Fruit fly (Drosophila melanogaster) whole organism, embryonic: Measurements from ENCODE around the gene Abca3.

Experiments
- Atf6 ChIP-seq: fragments of 200-800 bp; sonication (Bioruptor generic); IDR thresholded peaks from 2 replicates; pipeline ENCODE4 v1.3.6; 2022; ENCODE audit warnings: missing biosample characterization, missing genetic modification characterization
- CG10321 ChIP-seq: fragments of 200-800 bp; sonication (Bioruptor generic); IDR thresholded peaks from 2 replicates; pipeline ENCODE4 v1.3.6; 2022; ENCODE audit warnings: missing biosample characterization, missing genetic modification characterization
- CG10366 ChIP-seq: fragments of 200-800 bp; sonication (Bioruptor generic); IDR thresholded peaks from 2 replicates; pipeline ENCODE4 v1.3.6; 2022; ENCODE audit warnings: missing biosample characterization, missing genetic modification characterization
- CG10543 ChIP-seq: fragments of 200-800 bp; sonication (Bioruptor generic); optimal IDR thresholded peaks from 3 replicates; lab custom pipeline; 2017; ENCODE audit warnings: missing biosample characterization, mild to moderate bottlenecking, missing genetic modification characterization, moderate library complexity
- CG11093 ChIP-seq: fragments of 200-800 bp; sonication (Bioruptor generic); IDR thresholded peaks from 3 replicates; pipeline ENCODE4 v1.3.6; 2022; ENCODE audit warnings: missing biosample characterization, missing genetic modification characterization
- CG11723 ChIP-seq: fragments of 200-800 bp; sonication (Bioruptor generic); optimal IDR thresholded peaks from 2 replicates; lab custom pipeline; 2017; ENCODE audit warnings: missing biosample characterization, mild to moderate bottlenecking, missing genetic modification characterization
- CG12299 ChIP-seq: fragments of 200-800 bp; sonication (Bioruptor generic); optimal IDR thresholded peaks from 2 replicates; lab custom pipeline; 2018; ENCODE audit warnings: missing biosample characterization, mild to moderate bottlenecking, missing genetic modification characterization
- CG14710 ChIP-seq: fragments of 200-800 bp; sonication (Bioruptor generic); optimal IDR thresholded peaks from 3 replicates; lab custom pipeline; 2019; ENCODE audit warnings: missing biosample characterization, mild to moderate bottlenecking, missing genetic modification characterization, moderate library complexity
- CG15514 ChIP-seq: fragments of 200-800 bp; sonication (Bioruptor generic); optimal IDR thresholded peaks from 3 replicates; lab custom pipeline; 2017; ENCODE audit warnings: missing biosample characterization, missing genetic modification characterization, mild to moderate bottlenecking, moderate library complexity, missing genetic modification reagents
- CG18262 ChIP-seq: fragments of 200-800 bp; optimal IDR thresholded peaks from 3 replicates; lab custom pipeline; 2019; ENCODE audit warnings: missing biosample characterization, mild to moderate bottlenecking, missing genetic modification characterization, moderate library complexity
- CG2199 ChIP-seq: fragments of 200-800 bp; sonication (Bioruptor generic); IDR thresholded peaks from 3 replicates; pipeline ENCODE4 v1.3.6; 2022; ENCODE audit warnings: missing biosample characterization, missing genetic modification characterization
- CG2712 ChIP-seq: fragments of 200-800 bp; optimal IDR thresholded peaks from 3 replicates; lab custom pipeline; 2019; ENCODE audit warnings: missing biosample characterization, mild to moderate bottlenecking, missing genetic modification characterization, moderate library complexity
- CG3995 ChIP-seq: fragments of 200-800 bp; sonication (Bioruptor generic); optimal IDR thresholded peaks from 3 replicates; lab custom pipeline; 2016; ENCODE audit warnings: missing biosample characterization, missing genetic modification characterization
- CG42726 ChIP-seq: fragments of 200-800 bp; sonication (Bioruptor generic); IDR thresholded peaks from 2 replicates; pipeline ENCODE4 v1.3.6; 2022; ENCODE audit warnings: missing biosample characterization, missing genetic modification characterization; ENCODE audit not compliant: partially characterized antibody
- CG4730 ChIP-seq: fragments of 200-800 bp; sonication (Bioruptor generic); IDR thresholded peaks from 2 replicates; pipeline ENCODE4 v1.3.6; 2022; ENCODE audit warnings: missing biosample characterization, missing genetic modification characterization
- CG5245 ChIP-seq: fragments of 200-800 bp; sonication (Bioruptor generic); optimal IDR thresholded peaks from 3 replicates; lab custom pipeline; 2016; ENCODE audit warnings: missing biosample characterization, missing genetic modification characterization
- CG7987 ChIP-seq: fragments of 200-800 bp; sonication (Bioruptor generic); optimal IDR thresholded peaks from 2 replicates; lab custom pipeline; 2018; ENCODE audit warnings: missing biosample characterization, mild to moderate bottlenecking, missing genetic modification characterization, moderate library complexity
- D19B ChIP-seq: fragments of 200-800 bp; sonication (Bioruptor generic); optimal IDR thresholded peaks from 2 replicates; lab custom pipeline; 2017; ENCODE audit warnings: missing biosample characterization, mild to moderate bottlenecking, missing genetic modification characterization
- Dek ChIP-seq: fragments of 200-800 bp; sonication (Bioruptor generic); optimal IDR thresholded peaks from 3 replicates; lab custom pipeline; 2019; ENCODE audit warnings: missing biosample characterization, mild to moderate bottlenecking, missing genetic modification characterization, moderate library complexity
- Dll ChIP-seq: fragments of 200-800 bp; sonication (Bioruptor generic); IDR thresholded peaks from 4 replicates; pipeline ENCODE4 v1.3.6; 2022; ENCODE audit warnings: missing biosample characterization, missing genetic modification characterization; ENCODE audit not compliant: partially characterized antibody
- E2f2 ChIP-seq: fragments of 200-800 bp; sonication (Bioruptor generic); IDR thresholded peaks from 2 replicates; pipeline ENCODE4 v1.3.6; 2022; ENCODE audit warnings: missing biosample characterization, missing genetic modification characterization
- HLH3B ChIP-seq: fragments of 200-800 bp; sonication (Bioruptor generic); IDR thresholded peaks from 2 replicates; pipeline ENCODE4 v1.3.6; 2022; ENCODE audit warnings: missing biosample characterization, missing genetic modification characterization
- Mad ChIP-seq: fragments of 200-800 bp; sonication (Bioruptor generic); optimal IDR thresholded peaks from 2 replicates; lab custom pipeline; 2016; ENCODE audit warnings: missing biosample characterization, missing genetic modification characterization
- Myb ChIP-seq: fragments of 200-800 bp; sonication (Bioruptor generic); optimal IDR thresholded peaks from 2 replicates; lab custom pipeline; 2016; ENCODE audit warnings: missing biosample characterization, missing genetic modification characterization
- Optix ChIP-seq: fragments of 200-800 bp; sonication (Bioruptor generic); IDR thresholded peaks from 3 replicates; pipeline ENCODE4 v1.3.6; 2022; ENCODE audit warnings: missing biosample characterization, missing genetic modification characterization
- Stat92E ChIP-seq, 3 experiments: fragments of >200 bp in 2 of 3; fragments of 200-800 bp in 1 of 3; sonication (Bioruptor generic) in 1 of 3; optimal IDR thresholded peaks; 2 replicates each; lab custom pipeline; 2017 to 2019; ENCODE audit warnings: missing biosample characterization in 3 of 3, missing genetic modification characterization in 3 of 3, mild to moderate bottlenecking in 1 of 3, moderate library complexity in 1 of 3
- TFAM ChIP-seq: fragments of 200-800 bp; sonication (Bioruptor generic); optimal IDR thresholded peaks from 2 replicates; lab custom pipeline; 2017; ENCODE audit warnings: missing biosample characterization, missing genetic modification characterization, inconsistent platforms
- Tbp ChIP-seq: fragments of >200 bp; optimal IDR thresholded peaks from 2 replicates; lab custom pipeline; 2018; ENCODE audit warnings: missing biosample characterization, missing genetic modification characterization
- ab ChIP-seq: fragments of 200-800 bp; sonication (Bioruptor generic); optimal IDR thresholded peaks from 2 replicates; lab custom pipeline; 2016; ENCODE audit warnings: missing biosample characterization, missing genetic modification characterization
- dati ChIP-seq: fragments of 200-800 bp; sonication (Bioruptor generic); IDR thresholded peaks from 2 replicates; pipeline ENCODE4 v1.3.6; 2022; ENCODE audit warnings: missing biosample characterization, missing genetic modification characterization
- dimm ChIP-seq: fragments of 200-800 bp; sonication (Bioruptor generic); IDR thresholded peaks from 2 replicates; pipeline ENCODE4 v1.3.6; 2022; ENCODE audit warnings: missing biosample characterization, missing genetic modification characterization
- en ChIP-seq: fragments of 200-800 bp; sonication (Bioruptor generic); optimal IDR thresholded peaks from 2 replicates; lab custom pipeline; 2016; ENCODE audit warnings: missing biosample characterization, missing genetic modification characterization
- gsb ChIP-seq: fragments of 200-800 bp; sonication (Bioruptor generic); IDR thresholded peaks from 2 replicates; pipeline ENCODE4 v1.3.6; 2022; ENCODE audit warnings: missing biosample characterization, missing genetic modification characterization
- gt ChIP-seq: fragments of 200-800 bp; sonication (Bioruptor generic); IDR thresholded peaks from 2 replicates; pipeline ENCODE4 v1.3.6; 2022; ENCODE audit warnings: missing biosample characterization, missing genetic modification characterization
- h ChIP-seq: fragments of >200 bp; optimal IDR thresholded peaks from 2 replicates; lab custom pipeline; 2017
- ind ChIP-seq: fragments of 200-800 bp; sonication (Bioruptor generic); optimal IDR thresholded peaks from 3 replicates; lab custom pipeline; 2016; ENCODE audit warnings: missing biosample characterization, missing genetic modification characterization
- jigr1 ChIP-seq: fragments of 200-800 bp; sonication (Bioruptor generic); IDR thresholded peaks from 3 replicates; pipeline ENCODE4 v1.3.6; 2022; ENCODE audit warnings: missing biosample characterization, missing genetic modification characterization
- klu ChIP-seq: fragments of 200-800 bp; sonication (Bioruptor generic); IDR thresholded peaks from 2 replicates; pipeline ENCODE4 v1.3.6; 2022; ENCODE audit warnings: missing biosample characterization, missing genetic modification characterization
- pan ChIP-seq, 4 experiments: fragments of >200 bp in 3 of 4; fragments of 200-800 bp in 1 of 4; sonication (Bioruptor generic) in 1 of 4; optimal IDR thresholded peaks in 3 of 4; IDR thresholded peaks in 1 of 4; 2 replicates each; pipeline versions ENCODE4 v1.3.6 to Lab custom; 2017 to 2022; ENCODE audit warnings: missing biosample characterization in 2 of 4, missing genetic modification characterization in 2 of 4, mixed read lengths in 1 of 4
- pfk ChIP-seq: fragments of 200-800 bp; sonication (Bioruptor generic); optimal IDR thresholded peaks from 2 replicates; lab custom pipeline; 2018; ENCODE audit warnings: missing biosample characterization, mild to moderate bottlenecking, missing genetic modification characterization, moderate library complexity
- pho ChIP-seq: fragments of 200-800 bp; sonication (Bioruptor generic); optimal IDR thresholded peaks from 2 replicates; lab custom pipeline; 2016; ENCODE audit warnings: missing biosample characterization, missing genetic modification characterization
- pum ChIP-seq: fragments of 200-800 bp; sonication (Bioruptor generic); optimal IDR thresholded peaks from 2 replicates; lab custom pipeline; 2016; ENCODE audit warnings: missing biosample characterization, missing genetic modification characterization
- pzg ChIP-seq: fragments of 200-800 bp; sonication (Bioruptor generic); optimal IDR thresholded peaks from 3 replicates; lab custom pipeline; 2018; ENCODE audit warnings: missing biosample characterization, mild to moderate bottlenecking, missing genetic modification characterization, moderate library complexity
- run ChIP-seq: fragments of 200-800 bp; sonication (Bioruptor generic); optimal IDR thresholded peaks from 3 replicates; lab custom pipeline; 2018; ENCODE audit warnings: missing biosample characterization, mild to moderate bottlenecking, missing genetic modification characterization
- slou ChIP-seq: fragments of 200-800 bp; sonication (Bioruptor generic); optimal IDR thresholded peaks from 3 replicates; lab custom pipeline; 2016; ENCODE audit warnings: missing biosample characterization, missing genetic modification characterization
- slp2 ChIP-seq: fragments of 200-800 bp; sonication (Bioruptor generic); optimal IDR thresholded peaks from 2 replicates; lab custom pipeline; 2016; ENCODE audit warnings: missing biosample characterization, missing genetic modification characterization
- tll ChIP-seq, 2 experiments: fragments of 200-800 bp in 1 of 2; fragments of >200 bp in 1 of 2; sonication (Bioruptor generic) in 1 of 2; optimal IDR thresholded peaks; 2 replicates each; lab custom pipeline; 2017 to 2019; ENCODE audit warnings: missing biosample characterization in 2 of 2, missing genetic modification characterization in 2 of 2, mild to moderate bottlenecking in 1 of 2, moderate library complexity in 1 of 2
- tna ChIP-seq: fragments of 200-800 bp; sonication (Bioruptor generic); IDR thresholded peaks from 2 replicates; pipeline ENCODE4 v1.3.6; 2022; ENCODE audit warnings: missing biosample characterization, missing genetic modification characterization; ENCODE audit not compliant: partially characterized antibody
- yki ChIP-seq: fragments of >200 bp; optimal IDR thresholded peaks from 3 replicates; lab custom pipeline; 2018
- zf30C ChIP-seq: fragments of 200-800 bp; sonication (Bioruptor generic); optimal IDR thresholded peaks from 3 replicates; lab custom pipeline; 2018; ENCODE audit warnings: missing biosample characterization, mild to moderate bottlenecking, missing genetic modification characterization

Abca3 gene

DNA sequence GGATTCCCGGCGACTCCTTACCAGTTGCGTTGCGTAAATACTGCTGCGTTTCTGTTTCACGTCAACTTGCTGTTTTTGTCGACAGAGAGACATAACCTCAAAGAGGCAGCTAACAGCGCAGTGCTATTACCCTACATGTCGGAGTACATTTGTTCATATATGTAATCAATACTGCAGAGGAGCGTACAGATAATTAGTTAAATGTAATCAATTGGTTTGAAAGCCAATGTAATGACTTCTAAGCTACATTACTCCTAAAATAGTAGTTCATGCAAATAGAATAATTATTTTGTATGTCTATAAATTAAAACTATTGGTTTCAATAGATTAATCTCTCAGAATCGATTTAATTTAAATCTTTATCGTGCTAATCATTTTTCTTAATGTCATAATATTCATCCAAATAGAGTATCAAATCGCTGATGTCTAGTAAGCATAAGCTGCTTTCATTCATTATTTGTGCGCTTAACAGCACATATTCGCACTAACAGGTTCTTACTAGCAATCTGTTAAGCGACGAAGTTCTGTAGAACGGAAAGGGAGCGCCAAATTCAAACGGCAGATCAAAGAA lies 12.8 kb upstream of the Abca3 start, which contains the start of the genes SLIRP1 and anox (continued):
- TF ChIP-seq slp2 (GFP tag; lab: Kevin White, UChicago) (peak; percentile 62), D19B (GFP tag; lab: Kevin White, UChicago) (peak; percentile 81), yki (no peak), run (tag; lab: Kevin White, UChicago) (peak; percentile 83), CG10543 (peak; percentile 77), Dek (tag; lab: Kevin White, UChicago) (peak; percentile 88), jigr1 (GFP tag; lab: Robert Waterston, UW) (0 out of 3 replicates have a peak, but pooled peaks have one; percentile 31), klu (GFP tag; lab: Robert Waterston, UW) (peak; percentile 71), CG11723 (GFP tag; lab: Kevin White, UChicago) (peak; percentile 56), pan (optimal IDR thresholded peaks at IDR 0.05; lab: Kevin White, UChicago) (no peak), pan (GFP tag; optimal IDR thresholded peaks at IDR 0.05 in 1 of 2, IDR thresholded peaks at IDR 0.05 in 1 of 2) (peak in 1 of 2 experiments; percentile 78), dati (GFP tag; lab: Robert Waterston, UW) (no peak), pzg (GFP tag; lab: Kevin White, UChicago) (peak; percentile 41), CG3995 (peak; percentile 43), tll (GFP tag; optimal IDR thresholded peaks at IDR 0.05; lab: Kevin White, UChicago) (peak in 1 of 2 experiments; percentile 29), zf30C (GFP tag; lab: Kevin White, UChicago) (no peak), gsb (GFP tag; lab: Robert Waterston, UW) (peak; percentile 58), Optix (no peak), CG42726 (GFP tag; lab: Robert Waterston, UW) (no peak), CG10366 (GFP tag; lab: Robert Waterston, UW) (peak; percentile 77), pho (GFP tag; lab: Kevin White, UChicago) (peak; percentile 81), Tbp (GFP tag; lab: Kevin White, UChicago) (no peak), CG12299 (tag; lab: Kevin White, UChicago) (peak; percentile 84), ind (GFP tag; lab: Kevin White, UChicago) (peak; percentile 88), CG10321 (GFP tag; lab: Robert Waterston, UW) (peak; percentile 22; the same call in 1 of the 2 replicates), dimm (GFP tag; lab: Robert Waterston, UW) (peak; percentile 38; the same call in 1 of the 2 replicates), CG5245 (GFP tag; lab: Kevin White, UChicago) (peak; percentile 69), CG18262 (tag; lab: Kevin White, UChicago) (peak; percentile 93), pfk (peak; percentile 9), gt (peak; percentile 50), CG14710 (tag; lab: Kevin White, UChicago) (peak; percentile 92), CG11093 (GFP tag; lab: Robert Waterston, UW) (peak; percentile 67), Atf6 (peak; percentile 81), slou (GFP tag; lab: Kevin White, UChicago) (peak; percentile 79), Stat92E (GFP tag; optimal IDR thresholded peaks at IDR 0.05; lab: Kevin White, UChicago) (peak in 1 of 3 experiments; percentile 46), pum (GFP tag; lab: Kevin White, UChicago) (peak; percentile 71), Mad (peak; percentile 41), h (lab: Kevin White, UChicago) (no peak), tna (no peak), CG4730 (GFP tag; lab: Robert Waterston, UW) (peak; percentile 75), CG7987 (peak; percentile 66), E2f2 (GFP tag; lab: Robert Waterston, UW) (peak; percentile 74), CG2199 (GFP tag; lab: Robert Waterston, UW) (no peak), Dll (GFP tag; lab: Robert Waterston, UW) (no peak), en (GFP tag; lab: Kevin White, UChicago) (peak; percentile 57), CG2712 (tag; lab: Kevin White, UChicago) (peak; percentile 92), CG15514 (GFP tag; lab: Kevin White, UChicago) (peak; percentile 68), Myb (GFP tag; lab: Kevin White, UChicago) (peak; percentile 45), TFAM (GFP tag; lab: Kevin White, UChicago) (peak; percentile 31), HLH3B (peak; percentile 73), ab (GFP tag; lab: Kevin White, UChicago) (no peak)
